Fruit fly (Drosophila melanogaster): ENCODE results near the gene spg.

Gene spg

dm6 chr3R:28844611-28845376 lies at the start of gene spg, which contains the start of gene Apc:
Gene spg (plus strand): TSS chr3R:28845270.
Gene Apc (minus strand): TSS chr3R:28844748.
- peak; percentile 6 for TF ChIP-seq Clk (GFP tag; optimal IDR thresholded peaks at IDR 0.05)
- peak; percentile 69 for TF ChIP-seq CG12768 (GFP tag; optimal IDR thresholded peaks at IDR 0.05)
- peak; percentile 59 for TF ChIP-seq Mnt (GFP tag; optimal IDR thresholded peaks at IDR 0.05)
- no peak for TF ChIP-seq Hr96 (GFP tag; optimal IDR thresholded peaks at IDR 0.05)
- TF ChIP-seq kay (GFP tag; ENCODE audit: borderline replicate concordance): no peak
- peak; percentile 36 for TF ChIP-seq cic (GFP tag; optimal IDR thresholded peaks at IDR 0.05)
- no peak for TF ChIP-seq pad (GFP tag; optimal IDR thresholded peaks at IDR 0.05)
- peak; percentile 37 for TF ChIP-seq CG11617 (GFP tag; optimal IDR thresholded peaks at IDR 0.05)
- peak; percentile 64 for TF ChIP-seq ovo (GFP tag; optimal IDR thresholded peaks at IDR 0.05)
- TF ChIP-seq CG33017 (tag; optimal IDR thresholded peaks at IDR 0.05): peak; percentile 1
- TF ChIP-seq Crg-1 (GFP tag; optimal IDR thresholded peaks at IDR 0.05): peak; percentile 9
- TF ChIP-seq cnc (optimal IDR thresholded peaks at IDR 0.05): no peak
- TF ChIP-seq bab1 (GFP tag; optimal IDR thresholded peaks at IDR 0.05): peak; percentile 17
- TF ChIP-seq CG5204 (GFP tag; optimal IDR thresholded peaks at IDR 0.05): peak; percentile 62
- TF ChIP-seq tj (GFP tag; optimal IDR thresholded peaks at IDR 0.05): no peak
- TF ChIP-seq CG7101 (tag; optimal IDR thresholded peaks at IDR 0.05): peak; percentile 36
- peak; percentile 1 for TF ChIP-seq CG1620 (GFP tag; optimal IDR thresholded peaks at IDR 0.05)
- peak; percentile 71 for TF ChIP-seq toe (GFP tag; optimal IDR thresholded peaks at IDR 0.05)
- peak; percentile 28 for TF ChIP-seq CG14711 (tag; optimal IDR thresholded peaks at IDR 0.05)
- TF ChIP-seq CG7045 (GFP tag; optimal IDR thresholded peaks at IDR 0.05): peak; percentile 22

- TF ChIP-seq CG1620 (GFP tag; optimal IDR thresholded peaks at IDR 0.05) (no peak), Crg-1 (GFP tag; optimal IDR thresholded peaks at IDR 0.05) (no peak), toe (GFP tag; optimal IDR thresholded peaks at IDR 0.05) (no peak), cic (GFP tag; optimal IDR thresholded peaks at IDR 0.05) (no peak), Hr96 (GFP tag; optimal IDR thresholded peaks at IDR 0.05) (no peak), tj (GFP tag; optimal IDR thresholded peaks at IDR 0.05) (no peak), kay (GFP tag; ENCODE audit: borderline replicate concordance) (no peak), CG11617 (GFP tag; optimal IDR thresholded peaks at IDR 0.05) (no peak), pad (GFP tag; optimal IDR thresholded peaks at IDR 0.05) (no peak)
These were observed 39.9 kb upstream of the spg start for dm6 chr3R:28805164-28805563.

dm6 chr3R:28806402-28806801 lies 38.7 kb upstream of the spg start, which contains the start of gene CheB98a:
Gene CheB98a (plus strand): TSS chr3R:28806702.
- TF ChIP-seq CG11617 (GFP tag; optimal IDR thresholded peaks at IDR 0.05): no peak
- TF ChIP-seq cnc (optimal IDR thresholded peaks at IDR 0.05): no peak
- TF ChIP-seq Crg-1 (GFP tag; optimal IDR thresholded peaks at IDR 0.05): no peak
- no peak for TF ChIP-seq CG1620 (GFP tag; optimal IDR thresholded peaks at IDR 0.05)
- TF ChIP-seq CG14711 (tag; optimal IDR thresholded peaks at IDR 0.05): no peak
- no peak for TF ChIP-seq bab1 (GFP tag; optimal IDR thresholded peaks at IDR 0.05)
- TF ChIP-seq Mnt (GFP tag; optimal IDR thresholded peaks at IDR 0.05): no peak
- no peak for TF ChIP-seq Hr96 (GFP tag; optimal IDR thresholded peaks at IDR 0.05)
- TF ChIP-seq ovo (GFP tag; optimal IDR thresholded peaks at IDR 0.05): no peak
- no peak for TF ChIP-seq CG33017 (tag; optimal IDR thresholded peaks at IDR 0.05)
- TF ChIP-seq kay (GFP tag; ENCODE audit: borderline replicate concordance): no peak
- no peak for TF ChIP-seq CG12768 (GFP tag; optimal IDR thresholded peaks at IDR 0.05)
- no peak for TF ChIP-seq CG7101 (tag; optimal IDR thresholded peaks at IDR 0.05)
- no peak for TF ChIP-seq CG7045 (GFP tag; optimal IDR thresholded peaks at IDR 0.05)
- no peak for TF ChIP-seq cic (GFP tag; optimal IDR thresholded peaks at IDR 0.05)
- no peak for TF ChIP-seq toe (GFP tag; optimal IDR thresholded peaks at IDR 0.05)
- no peak for TF ChIP-seq tj (GFP tag; optimal IDR thresholded peaks at IDR 0.05)

- TF ChIP-seq Mnt (GFP tag; optimal IDR thresholded peaks at IDR 0.05) (peak; percentile 27), CG11617 (GFP tag; optimal IDR thresholded peaks at IDR 0.05) (no peak), cnc (optimal IDR thresholded peaks at IDR 0.05) (no peak), cic (GFP tag; optimal IDR thresholded peaks at IDR 0.05) (no peak), Hr96 (GFP tag; optimal IDR thresholded peaks at IDR 0.05) (peak; percentile 31), toe (GFP tag; optimal IDR thresholded peaks at IDR 0.05) (no peak), Clk (GFP tag; optimal IDR thresholded peaks at IDR 0.05) (no peak), CG1620 (GFP tag; optimal IDR thresholded peaks at IDR 0.05) (peak; percentile 15), pad (GFP tag; optimal IDR thresholded peaks at IDR 0.05) (peak; percentile 25), CG7045 (GFP tag; optimal IDR thresholded peaks at IDR 0.05) (no peak), CG5204 (GFP tag; optimal IDR thresholded peaks at IDR 0.05) (peak; percentile 13), CG14711 (tag; optimal IDR thresholded peaks at IDR 0.05) (no peak), CG12768 (GFP tag; optimal IDR thresholded peaks at IDR 0.05) (no peak), CG7101 (tag; optimal IDR thresholded peaks at IDR 0.05) (peak; percentile 32), ovo (GFP tag; optimal IDR thresholded peaks at IDR 0.05) (peak; percentile 31), bab1 (GFP tag; optimal IDR thresholded peaks at IDR 0.05) (peak; percentile 36), CG33017 (tag; optimal IDR thresholded peaks at IDR 0.05) (no peak)
These were observed 34.0 kb upstream of the spg start, which contains the start of gene wdn for dm6 chr3R:28810942-28811676. Gene wdn (minus strand): TSS chr3R:28811337.

- TF ChIP-seq Crg-1 (GFP tag; optimal IDR thresholded peaks at IDR 0.05) (no peak), CG11617 (GFP tag; optimal IDR thresholded peaks at IDR 0.05) (no peak), cnc (optimal IDR thresholded peaks at IDR 0.05) (no peak), CG12768 (GFP tag; optimal IDR thresholded peaks at IDR 0.05) (no peak), tj (GFP tag; optimal IDR thresholded peaks at IDR 0.05) (peak; percentile 6), pad (GFP tag; optimal IDR thresholded peaks at IDR 0.05) (no peak), cic (GFP tag; optimal IDR thresholded peaks at IDR 0.05) (no peak), toe (GFP tag; optimal IDR thresholded peaks at IDR 0.05) (no peak), Mnt (GFP tag; optimal IDR thresholded peaks at IDR 0.05) (peak; percentile 71), Clk (GFP tag; optimal IDR thresholded peaks at IDR 0.05) (no peak), CG14711 (tag; optimal IDR thresholded peaks at IDR 0.05) (peak; percentile 1), bab1 (GFP tag; optimal IDR thresholded peaks at IDR 0.05) (peak; percentile 31), Hr96 (GFP tag; optimal IDR thresholded peaks at IDR 0.05) (no peak), CG33017 (tag; optimal IDR thresholded peaks at IDR 0.05) (no peak), CG1620 (GFP tag; optimal IDR thresholded peaks at IDR 0.05) (no peak), CG7045 (GFP tag; optimal IDR thresholded peaks at IDR 0.05) (no peak), kay (GFP tag; ENCODE audit: borderline replicate concordance) (no peak), ovo (GFP tag; optimal IDR thresholded peaks at IDR 0.05) (no peak), CG7101 (tag; optimal IDR thresholded peaks at IDR 0.05) (peak; percentile 8)
These were observed 33.2 kb upstream of the spg start, which contains the start of gene Prp39 for dm6 chr3R:28811677-28812465. Gene Prp39 (plus strand): TSS chr3R:28812102.
